Worm (Caenorhabditis elegans): ENCODE measurements around the gene Y53F4B.43.

Y53F4B.43 gene

ce11 chrII:14952464-14953064, 35.7 kb upstream of the Y53F4B.43 start:
- TF ChIP-seq bed-1 (GFP tag; IDR thresholded peaks at IDR 0.05) (no peak), sea-2 (GFP tag; IDR thresholded peaks at IDR 0.05) (no peak), C17E4.6 (GFP tag; IDR thresholded peaks at IDR 0.05) (no peak), nhr-179 (tag; optimal IDR thresholded peaks at IDR 0.05) (no peak), sdz-38 (tag; optimal IDR thresholded peaks at IDR 0.05) (no peak), B0035.1 (tag; optimal IDR thresholded peaks at IDR 0.05) (no peak), Y95B8A.8 (GFP tag; IDR thresholded peaks at IDR 0.05) (no peak), lin-35 (GFP tag; optimal IDR thresholded peaks at IDR 0.05) (no peak), rec-8 (tag; optimal IDR thresholded peaks at IDR 0.05) (no peak), egl-18 (GFP tag; IDR thresholded peaks at IDR 0.05) (no peak), egl-44 (GFP tag; IDR thresholded peaks at IDR 0.05) (no peak), snpc-1.1 (tag; optimal IDR thresholded peaks at IDR 0.05; ENCODE audit: insufficient read depth) (no peak), ztf-6 (GFP tag; IDR thresholded peaks at IDR 0.05) (no peak), F10E7.11 (tag; optimal IDR thresholded peaks at IDR 0.05) (no peak), somi-1 (GFP tag; optimal IDR thresholded peaks at IDR 0.05) (no peak)

ce11 chrII:14958113-14958512, 30.2 kb upstream of the Y53F4B.43 start, which contains the start of gene Y53F4B.1:
Y53F4B.1 (minus strand) TSS chrII:14958213.
- TF ChIP-seq pha-4 (tag; optimal IDR thresholded peaks at IDR 0.05) (no peak), hsf-1 (GFP tag; IDR thresholded peaks at IDR 0.05) (no peak)

ce11 chrII:14959273-14959672, 29.0 kb upstream of the Y53F4B.43 start:
- TF ChIP-seq egrh-3 (GFP tag; IDR thresholded peaks at IDR 0.05), result no peak
- TF ChIP-seq nhr-80 (tag; optimal IDR thresholded peaks at IDR 0.05), result peak; percentile 31

DNA sequence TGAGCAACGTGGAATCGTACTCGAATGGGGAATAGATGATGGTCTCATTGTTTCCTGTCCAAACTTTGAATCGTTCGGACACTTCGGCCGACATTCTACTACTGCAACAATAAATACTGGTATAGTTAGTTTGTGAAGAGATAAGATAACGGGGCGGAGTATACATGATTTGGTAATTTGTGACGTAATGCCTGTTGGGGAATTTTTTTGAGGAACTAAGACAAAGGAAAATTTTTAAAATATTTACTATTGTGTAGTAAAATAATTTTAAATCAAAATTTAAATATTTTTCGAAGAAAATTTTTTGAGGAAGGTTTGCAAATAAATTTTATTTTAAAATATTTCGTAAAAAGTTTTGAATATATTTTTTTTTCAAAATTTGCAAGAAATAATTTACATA, 24.3 kb upstream of the Y53F4B.43 start, which contains the start of gene elo-9:
elo-9 (minus strand) TSS at position 101 of the 400 bp plus-strand sequence.
- TF ChIP-seq let-526 (GFP tag; IDR thresholded peaks at IDR 0.05) (no peak), ceh-100 (GFP tag; IDR thresholded peaks at IDR 0.05) (no peak), bed-2 (GFP tag; IDR thresholded peaks at IDR 0.05) (no peak), hmg-20 (GFP tag; IDR thresholded peaks at IDR 0.05) (no peak), lir-1 (GFP tag; conservative IDR thresholded peaks at IDR 0.05) (no peak), gei-17 (GFP tag; optimal IDR thresholded peaks at IDR 0.05) (no peak), F33H1.4 (GFP tag; IDR thresholded peaks at IDR 0.05) (no peak), chd-7 (tag; optimal IDR thresholded peaks at IDR 0.05) (no peak), pbrm-1 (GFP tag; IDR thresholded peaks at IDR 0.05) (no peak), Y53F4B.3 (GFP tag; IDR thresholded peaks at IDR 0.05) (no peak), sptf-2 (GFP tag; optimal IDR thresholded peaks at IDR 0.05) (no peak), hmg-1.2 (GFP tag; IDR thresholded peaks at IDR 0.05) (no peak), let-607 (tag; optimal IDR thresholded peaks at IDR 0.05) (no peak), somi-1 (GFP tag; optimal IDR thresholded peaks at IDR 0.05) (no peak), snpc-3.4 (tag; optimal IDR thresholded peaks at IDR 0.05) (no peak), him-1 (tag; optimal IDR thresholded peaks at IDR 0.05) (no peak)

Measured in whole organism, young adult.